Fruit fly (Drosophila melanogaster): ENCODE results near the gene GILT1.

The GILT1 gene

dm6 chr3R:13364175-13365174 is 37.2 kb downstream of the GILT1 start, which contains the start of gene Dic1 (continued):
- TF ChIP-seq mam (GFP tag; optimal IDR thresholded peaks at IDR 0.05) = peak; percentile 92
- peak; percentile 45 for TF ChIP-seq pros (GFP tag; optimal IDR thresholded peaks at IDR 0.05)
- peak; percentile 10 for TF ChIP-seq MESR4 (GFP tag; optimal IDR thresholded peaks at IDR 0.05)
- TF ChIP-seq tgo (GFP tag; IDR thresholded peaks at IDR 0.05) = peak; percentile 92
- peak; percentile 87 for TF ChIP-seq CHES-1-like (GFP tag; optimal IDR thresholded peaks at IDR 0.05)
- TF ChIP-seq CG3726 (GFP tag; IDR thresholded peaks at IDR 0.05) = peak; percentile 67; the same call in 2 of the 3 replicates
- TF ChIP-seq insv (GFP tag; optimal IDR thresholded peaks at IDR 0.05) = peak; percentile 45 to 76
- TF ChIP-seq CG11085 (GFP tag; IDR thresholded peaks at IDR 0.05) = peak; percentile 80
- peak; percentile 99 for TF ChIP-seq CG7556 (GFP tag; optimal IDR thresholded peaks at IDR 0.05)
- peak; percentile 85 for TF ChIP-seq CG6272 (GFP tag; IDR thresholded peaks at IDR 0.05)
- peak; percentile 98 for TF ChIP-seq CG6854 (GFP tag; optimal IDR thresholded peaks at IDR 0.05)
- TF ChIP-seq en (GFP tag; optimal IDR thresholded peaks at IDR 0.05) = peak; percentile 76
- TF ChIP-seq CG11247 (GFP tag; IDR thresholded peaks at IDR 0.05) = peak; percentile 85
- peak; percentile 92 for TF ChIP-seq CG13624 (GFP tag; optimal IDR thresholded peaks at IDR 0.05)
- no peak; the same call in 1 of the 2 replicates for TF ChIP-seq peb (GFP tag; IDR thresholded peaks at IDR 0.05)
- no peak for TF ChIP-seq CG14860 (GFP tag; IDR thresholded peaks at IDR 0.05; ENCODE audit: partially characterized antibody)
- peak; percentile 91 for TF ChIP-seq kay (GFP tag; optimal IDR thresholded peaks at IDR 0.05)
- peak; percentile 64 for TF ChIP-seq CG31365 (tag; optimal IDR thresholded peaks at IDR 0.05)
- TF ChIP-seq fru (optimal IDR thresholded peaks at IDR 0.05) = no peak
- TF ChIP-seq ci (GFP tag; IDR thresholded peaks at IDR 0.05) = peak; percentile 86; the same call in 2 of the 3 replicates
- TF ChIP-seq CG8765 (GFP tag; IDR thresholded peaks at IDR 0.05) = peak; percentile 61; the same call in 1 of the 2 replicates
- TF ChIP-seq Oli (tag; optimal IDR thresholded peaks at IDR 0.05) = peak; percentile 98
- peak; percentile 96 for TF ChIP-seq CG4328 (GFP tag; optimal IDR thresholded peaks at IDR 0.05)
- TF ChIP-seq BtbVII (GFP tag; optimal IDR thresholded peaks at IDR 0.05) = peak; percentile 98
- TF ChIP-seq oc (tag; optimal IDR thresholded peaks at IDR 0.05) = peak; percentile 89
- TF ChIP-seq CG16815 (GFP tag; optimal IDR thresholded peaks at IDR 0.05) = peak; percentile 93
- TF ChIP-seq CG4820 (GFP tag; optimal IDR thresholded peaks at IDR 0.05) = peak; percentile 97
- peak; percentile 53 for TF ChIP-seq CG1832 (GFP tag; optimal IDR thresholded peaks at IDR 0.05)
- TF ChIP-seq CG30431 (GFP tag; optimal IDR thresholded peaks at IDR 0.05) = peak; percentile 93
- peak; percentile 79 for TF ChIP-seq CG10959 (GFP tag; IDR thresholded peaks at IDR 0.05)
- peak; percentile 83 for TF ChIP-seq CG30020 (tag; optimal IDR thresholded peaks at IDR 0.05)
- TF ChIP-seq inv (GFP tag; IDR thresholded peaks at IDR 0.05; ENCODE audit: partially characterized antibody) = no peak; the same call in 1 of the 2 replicates
- TF ChIP-seq CG12104 (GFP tag; optimal IDR thresholded peaks at IDR 0.05) = peak; percentile 99
- peak; percentile 73 for TF ChIP-seq CrebB (tag; optimal IDR thresholded peaks at IDR 0.05)
- no peak for TF ChIP-seq Tbp (GFP tag; optimal IDR thresholded peaks at IDR 0.05)
- TF ChIP-seq salm (tag; optimal IDR thresholded peaks at IDR 0.05) = peak; percentile 94
- TF ChIP-seq danr (GFP tag; IDR thresholded peaks at IDR 0.05) = peak; percentile 85
- TF ChIP-seq sd (tag; optimal IDR thresholded peaks at IDR 0.05) = peak; percentile 83
- TF ChIP-seq Elba2 (GFP tag; optimal IDR thresholded peaks at IDR 0.05) = peak; percentile 49
- TF ChIP-seq CG18764 (GFP tag; optimal IDR thresholded peaks at IDR 0.05) = peak; percentile 93
- peak; percentile 93 for TF ChIP-seq CG12942 (GFP tag; optimal IDR thresholded peaks at IDR 0.05)
- no peak for TF ChIP-seq bigmax (GFP tag; optimal IDR thresholded peaks at IDR 0.05)
- TF ChIP-seq tll (GFP tag; optimal IDR thresholded peaks at IDR 0.05) = peak in 1 of 2 experiments; percentile 64
- TF ChIP-seq CG13894 (tag; optimal IDR thresholded peaks at IDR 0.05) = peak; percentile 94
- peak; percentile 89 for TF ChIP-seq sob (GFP tag; IDR thresholded peaks at IDR 0.05)
- TF ChIP-seq gfzf (GFP tag; optimal IDR thresholded peaks at IDR 0.05) = no peak
- TF ChIP-seq CG17328 (GFP tag; IDR thresholded peaks at IDR 0.05) = peak; percentile 81
- peak; percentile 85 for TF ChIP-seq CG7357 (GFP tag; IDR thresholded peaks at IDR 0.05)
